Worm (Caenorhabditis elegans) whole organism, early embryonic: ENCODE results near the gene F49C12.5.

ENCODE experiments used
- ama-1 ChIP-seq: fragments of 150-350 bp; optimal IDR thresholded peaks from 2 replicates; lab custom pipeline; 2014
- hnd-1 ChIP-seq: sonication (generic microtip); optimal IDR thresholded peaks from 2 replicates; lab custom pipeline; 2016; ENCODE audit warnings: missing genetic modification characterization, missing compliant biosample characterization
- tbx-11 ChIP-seq: fragments of 200-800 bp; sonication (Bioruptor generic); IDR thresholded peaks from 2 replicates; pipeline ENCODE4 v1.3.6; 2022; ENCODE audit warnings: missing genetic modification characterization, missing compliant biosample characterization

ce11 chrIV:9268916-9269315 lies 35.8 kb upstream of the F49C12.5 start:
- TF ChIP-seq hnd-1 (no peak), tbx-11 (GFP tag; lab: Robert Waterston, UW) (no peak), ama-1 (no peak)
